Worm (Caenorhabditis elegans) whole organism, L2 larva: ENCODE data around the gene EGAP4.1.
A peak's percentile ranks its signal among the peaks of the same experiment; 100 is the strongest.

ENCODE experiments used
- C34F6.9 ChIP-seq: fragments of 150-350 bp; optimal IDR thresholded peaks from 2 replicates; lab custom pipeline; 2014; ENCODE audit warnings: missing biosample characterization, missing genetic modification characterization
- F13H6.1 ChIP-seq: sonication (generic microtip); optimal IDR thresholded peaks from 2 replicates; lab custom pipeline; 2016; ENCODE audit warnings: missing genetic modification characterization, missing compliant biosample characterization
- Y55F3AM.14 ChIP-seq: fragments of 200-800 bp; sonication (Bioruptor generic); optimal IDR thresholded peaks from 2 replicates; lab custom pipeline; 2018; ENCODE audit warnings: mild to moderate bottlenecking, missing genetic modification characterization, missing compliant biosample characterization
- alr-1 ChIP-seq: fragments of 150-350 bp; optimal IDR thresholded peaks from 2 replicates; lab custom pipeline; 2014; ENCODE audit warnings: missing biosample characterization, missing genetic modification characterization
- aly-2 ChIP-seq: fragments of 150-350 bp; optimal IDR thresholded peaks from 2 replicates; lab custom pipeline; 2014; ENCODE audit warnings: missing biosample characterization, missing genetic modification characterization
- ama-1 ChIP-seq: fragments of 150-350 bp; optimal IDR thresholded peaks from 2 replicates; lab custom pipeline; 2018; ENCODE audit warnings: inconsistent platforms
- blmp-1 ChIP-seq: sonication (generic microtip); optimal IDR thresholded peaks from 2 replicates; lab custom pipeline; 2017; ENCODE audit warnings: missing genetic modification characterization, mild to moderate bottlenecking, missing compliant biosample characterization, antibody characterized with exemption, moderate library complexity; ENCODE audit not compliant: insufficient read depth
- crh-2 ChIP-seq: sonication (generic microtip); optimal IDR thresholded peaks from 2 replicates; lab custom pipeline; 2017; ENCODE audit warnings: missing biosample characterization, missing genetic modification characterization
- dmd-4 ChIP-seq: sonication (generic microtip); optimal IDR thresholded peaks from 2 replicates; lab custom pipeline; 2017; ENCODE audit warnings: missing biosample characterization, missing genetic modification characterization
- egl-27 ChIP-seq: sonication (generic microtip); optimal IDR thresholded peaks from 3 replicates; lab custom pipeline; 2017; ENCODE audit warnings: missing biosample characterization, missing genetic modification reagents, missing genetic modification characterization
- elt-1 ChIP-seq: fragments of 150-350 bp; optimal IDR thresholded peaks from 2 replicates; lab custom pipeline; 2014; ENCODE audit warnings: missing biosample characterization, missing genetic modification characterization
- elt-3 ChIP-seq: sonication (generic microtip); optimal IDR thresholded peaks from 2 replicates; lab custom pipeline; 2017; ENCODE audit warnings: missing biosample characterization, missing genetic modification characterization
- fos-1 ChIP-seq: fragments of 150-350 bp; optimal IDR thresholded peaks from 2 replicates; lab custom pipeline; 2014; ENCODE audit warnings: missing biosample characterization, missing genetic modification characterization
- gmeb-1 ChIP-seq: fragments of 150-350 bp; optimal IDR thresholded peaks from 2 replicates; lab custom pipeline; 2014; ENCODE audit warnings: missing biosample characterization, missing genetic modification characterization
- lin-13 ChIP-seq: fragments of 150-350 bp; optimal IDR thresholded peaks from 2 replicates; lab custom pipeline; 2014; ENCODE audit warnings: missing biosample characterization, missing genetic modification reagents, missing genetic modification characterization
- lsy-2 ChIP-seq, 2 experiments: fragments of 150-350 bp in 1 of 2; sonication (generic microtip) in 1 of 2; optimal IDR thresholded peaks; 2 replicates each; lab custom pipeline; 2014 to 2017; ENCODE audit warnings: missing biosample characterization in 2 of 2, missing genetic modification characterization in 2 of 2
- mab-5 ChIP-seq: fragments of 150-350 bp; optimal IDR thresholded peaks from 2 replicates; lab custom pipeline; 2014; ENCODE audit warnings: missing biosample characterization, missing genetic modification characterization
- mbf-1 ChIP-seq: sonication (generic microtip); optimal IDR thresholded peaks from 2 replicates; lab custom pipeline; 2017; ENCODE audit warnings: missing biosample characterization, missing genetic modification characterization
- mdl-1 ChIP-seq, 2 experiments: fragments of 150-350 bp in 1 of 2; sonication (generic microtip) in 1 of 2; optimal IDR thresholded peaks; 2 replicates each; lab custom pipeline; 2017; ENCODE audit warnings: missing biosample characterization in 2 of 2, missing genetic modification characterization in 2 of 2
- nhr-11 ChIP-seq: fragments of 150-350 bp; optimal IDR thresholded peaks from 2 replicates; lab custom pipeline; 2014; ENCODE audit warnings: missing biosample characterization, missing genetic modification characterization
- nhr-129 ChIP-seq: fragments of 150-350 bp; optimal IDR thresholded peaks from 2 replicates; lab custom pipeline; 2014; ENCODE audit warnings: missing biosample characterization, missing genetic modification characterization
- nhr-21 ChIP-seq: fragments of 150-350 bp; optimal IDR thresholded peaks from 2 replicates; lab custom pipeline; 2014; ENCODE audit warnings: missing biosample characterization, missing genetic modification characterization
- nhr-25 ChIP-seq: fragments of 150-350 bp; sonication (generic microtip); optimal IDR thresholded peaks from 3 replicates; lab custom pipeline; 2014; ENCODE audit warnings: missing biosample characterization, missing genetic modification characterization
- nhr-6 ChIP-seq: fragments of 150-350 bp; optimal IDR thresholded peaks from 2 replicates; lab custom pipeline; 2014; ENCODE audit warnings: missing biosample characterization, missing genetic modification characterization
- nhr-77 ChIP-seq: fragments of 150-350 bp; optimal IDR thresholded peaks from 2 replicates; lab custom pipeline; 2014; ENCODE audit warnings: missing biosample characterization, missing genetic modification characterization
- peb-1 ChIP-seq: fragments of 150-350 bp; optimal IDR thresholded peaks from 2 replicates; lab custom pipeline; 2014; ENCODE audit warnings: missing biosample characterization, missing genetic modification characterization
- sem-4 ChIP-seq: fragments of 150-350 bp; optimal IDR thresholded peaks from 2 replicates; lab custom pipeline; 2014; ENCODE audit warnings: missing biosample characterization, missing genetic modification reagents, missing genetic modification characterization
- sma-3 ChIP-seq: sonication (generic microtip); optimal IDR thresholded peaks from 2 replicates; lab custom pipeline; 2016; ENCODE audit warnings: missing genetic modification reagents, missing genetic modification characterization, missing compliant biosample characterization
- sma-9 ChIP-seq, 2 experiments: fragments of 150-350 bp in 1 of 2; sonication (generic microtip) in 1 of 2; optimal IDR thresholded peaks; 2 replicates each; lab custom pipeline; 2014 to 2016; ENCODE audit warnings: missing genetic modification characterization in 2 of 2, mild to moderate bottlenecking in 1 of 2, missing biosample characterization in 1 of 2, missing compliant biosample characterization in 1 of 2, missing genetic modification reagents in 1 of 2, moderate library complexity in 1 of 2
- zag-1 ChIP-seq: fragments of 150-350 bp; optimal IDR thresholded peaks from 2 replicates; lab custom pipeline; 2014; ENCODE audit warnings: missing biosample characterization, missing genetic modification characterization

The EGAP4.1 gene

DNA sequence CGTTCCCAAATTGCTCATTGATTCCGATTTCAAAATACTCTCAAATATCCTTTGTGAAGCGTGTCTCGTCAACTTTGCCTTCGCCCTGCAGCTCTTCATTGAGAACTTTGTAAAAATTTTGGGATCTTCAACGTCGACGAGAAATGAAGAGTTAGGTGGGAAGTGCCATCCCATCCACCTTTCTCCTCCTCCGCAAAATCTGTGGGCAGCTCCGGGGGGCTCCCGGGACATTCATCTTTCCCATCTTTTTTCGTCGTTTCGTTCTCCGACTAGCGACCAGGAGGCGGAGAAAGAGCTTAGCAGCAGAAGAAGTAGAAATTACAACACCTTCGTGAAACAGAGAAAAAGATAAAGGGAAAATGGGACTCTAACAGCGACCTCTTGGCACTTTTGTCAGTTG, 35.7 kb upstream of the EGAP4.1 start:
- TF ChIP-seq zag-1 (tag; lab: Kevin White, UChicago) (no peak), F13H6.1 (tag; lab: Kevin White, UChicago) (peak; percentile 59), peb-1 (tag; lab: Kevin White, UChicago) (no peak), egl-27 (tag; lab: Kevin White, UChicago) (no peak), nhr-129 (tag; lab: Kevin White, UChicago) (peak; percentile 2), sma-9 (GFP tag; optimal IDR thresholded peaks at IDR 0.05; lab: Kevin White, UChicago) (peak; percentile 39), sma-9 (tag; optimal IDR thresholded peaks at IDR 0.05; lab: Kevin White, UChicago) (no peak)

DNA sequence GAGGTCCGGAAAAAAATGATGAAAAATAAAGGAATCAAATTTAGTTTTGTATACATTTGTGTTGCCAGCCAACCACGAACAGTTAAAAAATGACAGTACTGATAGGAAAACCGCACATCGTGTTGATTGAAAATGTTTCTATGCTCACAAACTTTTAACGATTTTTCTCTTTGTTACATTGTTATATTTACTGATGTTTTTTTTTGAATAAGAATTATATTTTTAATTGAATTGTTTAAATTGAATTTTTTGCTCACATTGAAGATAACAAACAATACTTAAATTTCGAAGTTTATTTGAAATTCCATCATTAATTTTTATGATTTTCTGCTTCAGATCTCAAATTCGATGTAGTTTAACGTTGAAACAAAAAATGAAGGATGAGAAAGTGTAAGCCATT, 34.3 kb upstream of the EGAP4.1 start, which contains the start of gene M02D8.5:
Gene M02D8.5, minus strand, starts transcription at position 101 of the 400 bp plus-strand sequence.
- no peak for TF ChIP-seq mdl-1 (tag; optimal IDR thresholded peaks at IDR 0.05; lab: Kevin White, UChicago)

DNA sequence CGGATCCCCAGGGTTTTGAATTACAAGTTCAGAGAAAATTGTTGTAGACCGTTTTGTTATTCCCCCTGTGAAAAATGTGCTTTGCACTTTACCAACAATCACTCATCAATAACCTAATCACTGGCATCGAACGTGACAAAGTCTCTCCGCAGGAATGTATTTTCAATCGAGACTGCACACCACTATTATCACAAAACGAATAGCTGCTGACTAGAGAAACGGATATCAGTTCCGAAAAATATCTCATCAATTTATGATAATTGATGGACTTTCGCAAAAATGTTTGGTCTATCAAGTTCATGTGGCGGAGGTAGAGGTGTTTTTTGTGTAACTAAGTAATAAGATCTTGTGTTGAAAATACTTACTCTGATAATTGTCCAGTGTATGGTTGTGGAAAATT, 33.9 kb upstream of the EGAP4.1 start:
- TF ChIP-seq lsy-2 (tag; optimal IDR thresholded peaks at IDR 0.05; lab: Kevin White, UChicago) = peak in 1 of 2 experiments; percentile 6
- peak; percentile 57 for TF ChIP-seq mab-5 (tag; lab: Kevin White, UChicago)
- TF ChIP-seq crh-2 (tag; lab: Kevin White, UChicago) = peak; percentile 11
- no peak for TF ChIP-seq dmd-4
- peak; percentile 63 for TF ChIP-seq sma-9 (GFP tag; optimal IDR thresholded peaks at IDR 0.05; lab: Kevin White, UChicago)
- no peak for TF ChIP-seq sma-9 (tag; optimal IDR thresholded peaks at IDR 0.05; lab: Kevin White, UChicago)
- peak; percentile 20 for TF ChIP-seq F13H6.1 (tag; lab: Kevin White, UChicago)

DNA sequence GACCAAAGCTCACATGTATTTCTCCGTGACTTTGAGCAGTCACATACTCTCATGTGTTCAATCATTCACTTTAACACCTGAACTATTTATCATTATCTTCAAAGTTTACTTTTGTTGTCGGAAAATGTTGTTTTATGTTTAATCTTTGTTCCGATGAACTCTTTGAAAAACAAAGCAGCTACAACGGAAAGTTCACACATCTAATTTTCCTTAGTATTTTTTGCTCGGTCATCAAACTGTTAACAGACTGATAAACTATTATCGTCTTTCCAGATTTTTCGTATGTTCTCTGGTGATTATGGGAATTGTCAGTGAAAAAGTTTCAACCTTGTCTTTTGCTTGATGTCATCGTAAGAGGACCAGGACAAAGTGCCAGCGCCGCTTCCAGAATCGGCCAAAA, 28.8 kb upstream of the EGAP4.1 start:
- TF ChIP-seq sma-9 (GFP tag; optimal IDR thresholded peaks at IDR 0.05; lab: Kevin White, UChicago) (peak; percentile 51), sma-9 (tag; optimal IDR thresholded peaks at IDR 0.05; lab: Kevin White, UChicago) (no peak), crh-2 (tag; lab: Kevin White, UChicago) (peak; percentile 5), lin-13 (no peak)

DNA sequence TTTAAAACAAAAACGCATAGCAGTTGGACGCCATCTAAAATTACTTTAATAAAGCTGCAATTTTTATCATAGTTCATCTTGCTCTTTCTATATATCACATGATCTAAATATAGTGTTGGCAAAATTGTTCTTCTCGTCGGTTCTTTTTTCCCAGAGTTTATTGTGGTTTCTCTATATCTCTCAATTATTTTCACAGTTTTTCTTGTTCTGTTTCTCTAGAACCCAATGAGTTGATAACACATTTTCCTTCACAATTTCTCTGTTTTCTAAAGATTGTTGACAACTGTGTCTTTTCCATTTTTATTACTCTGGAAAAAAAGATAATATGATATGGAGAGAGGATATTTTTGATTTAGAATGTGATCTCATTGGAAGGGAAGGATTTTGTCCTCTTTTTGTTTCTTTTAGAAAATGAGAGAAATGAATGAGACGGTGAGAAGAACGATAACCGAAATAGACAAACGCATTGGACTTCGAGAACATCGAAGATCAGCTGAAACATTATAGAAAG, 27.1 kb upstream of the EGAP4.1 start:
- TF ChIP-seq elt-3 (no peak), nhr-21 (tag; lab: Kevin White, UChicago) (peak; percentile 45), nhr-25 (no peak)
- TF ChIP-seq, all 48 proteins: peak for 1

DNA sequence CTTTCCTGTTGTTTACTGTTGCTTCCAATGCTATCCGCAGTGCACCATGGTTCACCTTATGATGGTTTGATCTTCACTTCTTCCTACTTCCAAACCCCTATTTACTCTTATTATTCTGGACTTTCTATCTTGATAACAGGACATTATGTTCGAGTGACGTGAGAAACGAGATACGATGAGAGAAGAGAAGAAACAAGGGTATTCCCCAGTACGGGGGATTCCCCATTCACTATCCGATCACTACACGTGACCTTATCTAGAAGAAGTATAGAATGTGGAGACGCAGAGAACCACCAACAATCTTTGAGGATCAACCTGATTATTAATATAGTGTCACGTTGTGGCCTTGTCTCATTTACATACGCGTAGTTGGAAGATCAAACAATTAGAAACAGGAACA, 25.3 kb upstream of the EGAP4.1 start:
- peak; percentile 19 for TF ChIP-seq nhr-129 (tag; lab: Kevin White, UChicago)
- TF ChIP-seq nhr-77 (tag; lab: Kevin White, UChicago) = no peak
- no peak for TF ChIP-seq nhr-25
- TF ChIP-seq crh-2 (tag; lab: Kevin White, UChicago) = peak; percentile 33
- peak; percentile 36 to 60 for TF ChIP-seq mdl-1 (tag; optimal IDR thresholded peaks at IDR 0.05; lab: Kevin White, UChicago)
- no peak for TF ChIP-seq Y55F3AM.14 (GFP tag; lab: Kevin White, UChicago)
- peak; percentile 52 for TF ChIP-seq blmp-1
- TF ChIP-seq nhr-21 (tag; lab: Kevin White, UChicago) = peak; percentile 63
- peak; percentile 10 for TF ChIP-seq egl-27 (tag; lab: Kevin White, UChicago)
- peak; percentile 97 for TF ChIP-seq sma-9 (GFP tag; optimal IDR thresholded peaks at IDR 0.05; lab: Kevin White, UChicago)
- no peak for TF ChIP-seq sma-9 (tag; optimal IDR thresholded peaks at IDR 0.05; lab: Kevin White, UChicago)
- peak; percentile 42 for TF ChIP-seq sma-3 (GFP tag; lab: Kevin White, UChicago)
- no peak for TF ChIP-seq elt-1
- TF ChIP-seq gmeb-1 (tag; lab: Kevin White, UChicago) = no peak
- TF ChIP-seq nhr-11 = no peak
- no peak for TF ChIP-seq mbf-1 (tag; lab: Kevin White, UChicago)

DNA sequence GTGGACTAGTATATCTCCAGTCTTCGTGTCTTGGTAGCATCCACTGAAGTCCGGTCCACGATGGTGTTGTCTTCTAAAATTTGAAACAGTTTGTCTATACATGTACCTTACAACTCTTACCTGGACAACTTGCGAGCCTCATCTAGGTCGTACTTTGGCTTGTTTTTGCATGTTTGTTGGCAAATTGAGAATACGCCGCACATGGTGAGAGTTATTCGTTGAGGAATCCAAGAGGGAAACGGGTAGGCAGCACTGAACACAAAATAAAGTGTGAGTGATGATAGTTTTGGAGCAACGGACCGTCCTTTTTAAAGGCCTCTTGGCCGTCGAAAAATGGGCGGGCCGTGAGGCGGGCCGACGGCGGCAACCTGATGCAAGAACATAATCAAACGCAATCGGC, 23.5 kb upstream of the EGAP4.1 start, which contains the start of gene asns-2:
Gene asns-2, minus strand, starts transcription at position 282 of the 400 bp plus-strand sequence.
- TF ChIP-seq ama-1 (lab: Kevin White, UChicago) (peak; percentile 4), nhr-6 (tag; lab: Kevin White, UChicago) (no peak)

DNA sequence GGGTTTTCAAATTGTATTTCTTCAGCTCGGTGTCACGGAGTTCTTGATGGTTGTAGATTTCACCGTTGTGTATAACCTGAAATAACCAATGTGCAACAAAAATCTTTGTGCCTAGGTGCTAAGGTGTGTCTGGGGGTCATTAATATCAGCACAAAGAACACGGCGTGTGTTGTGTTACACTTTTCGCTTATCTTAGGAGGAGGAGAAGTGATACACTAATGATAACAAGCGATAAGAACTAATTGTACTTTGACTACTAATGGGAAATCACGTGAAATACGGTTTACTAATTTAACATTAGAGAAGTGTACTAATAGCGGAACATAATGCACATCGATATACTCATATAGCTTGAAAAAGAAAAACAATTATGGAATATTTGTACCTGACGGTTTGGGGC, 23.0 kb upstream of the EGAP4.1 start:
- TF ChIP-seq F13H6.1 (tag; lab: Kevin White, UChicago) (peak; percentile 26), sma-3 (GFP tag; lab: Kevin White, UChicago) (peak; percentile 33), crh-2 (tag; lab: Kevin White, UChicago) (peak; percentile 49), nhr-129 (tag; lab: Kevin White, UChicago) (peak; percentile 37), C34F6.9 (tag; lab: Kevin White, UChicago) (no peak), alr-1 (tag; lab: Kevin White, UChicago) (no peak), fos-1 (tag; lab: Kevin White, UChicago) (peak; percentile 93), aly-2 (tag; lab: Kevin White, UChicago) (no peak), nhr-11 (no peak), nhr-21 (tag; lab: Kevin White, UChicago) (peak; percentile 23), gmeb-1 (tag; lab: Kevin White, UChicago) (peak; percentile 49), sma-9 (GFP tag; optimal IDR thresholded peaks at IDR 0.05; lab: Kevin White, UChicago) (peak; percentile 94), sma-9 (tag; optimal IDR thresholded peaks at IDR 0.05; lab: Kevin White, UChicago) (no peak), sem-4 (tag; lab: Kevin White, UChicago) (no peak)
